Fruit fly (Drosophila melanogaster): ENCODE results near the gene Pus7.

The Pus7 gene

DNA sequence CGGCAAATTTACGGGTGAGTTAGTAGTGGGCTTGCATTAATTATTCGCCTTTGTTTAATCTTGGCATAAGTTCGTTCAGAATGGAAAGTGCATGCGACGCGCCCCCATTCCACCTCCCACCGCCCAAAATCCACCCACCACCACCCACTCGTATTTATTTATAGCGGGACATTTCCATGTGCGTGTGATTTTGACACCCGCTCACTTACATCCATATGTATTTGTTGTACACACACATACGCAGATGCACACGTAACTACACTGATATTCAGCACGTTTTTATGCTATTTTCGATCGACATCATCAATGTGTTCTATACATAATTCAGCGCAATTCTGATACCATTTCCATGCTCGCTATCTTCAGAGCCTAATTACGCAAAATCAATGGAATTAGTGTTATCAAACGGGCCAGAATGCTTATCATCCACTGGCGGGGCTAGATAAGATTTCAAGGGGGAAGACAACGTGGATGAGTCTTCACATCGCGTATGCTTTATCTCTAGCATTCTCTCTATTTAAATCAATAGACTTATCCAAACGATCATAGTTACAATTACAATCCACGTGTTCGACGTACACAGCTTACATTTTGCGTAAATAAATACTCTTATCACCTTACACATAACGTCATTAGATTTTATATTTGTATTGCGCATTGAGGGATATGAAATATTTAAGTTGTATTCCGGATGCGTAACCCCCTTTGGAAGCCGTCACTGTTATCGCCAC is 16.1 kb downstream of the Pus7 start (continued):
- TF ChIP-seq org-1 (GFP tag; optimal IDR thresholded peaks at IDR 0.05) (peak; percentile 22), eve (GFP tag; optimal IDR thresholded peaks at IDR 0.05) (no peak), CG3995 (GFP tag; optimal IDR thresholded peaks at IDR 0.05) (no peak), CG1792 (GFP tag; optimal IDR thresholded peaks at IDR 0.05) (no peak), Kr (GFP tag; optimal IDR thresholded peaks at IDR 0.05) (no peak), HLHmδ (GFP tag; optimal IDR thresholded peaks at IDR 0.05) (no peak), Bdp1 (GFP tag; optimal IDR thresholded peaks at IDR 0.05) (no peak), zen (tag; optimal IDR thresholded peaks at IDR 0.05) (no peak), CG17186 (GFP tag; optimal IDR thresholded peaks at IDR 0.05) (no peak), dpn (GFP tag; optimal IDR thresholded peaks at IDR 0.05) (peak in 1 of 2 experiments; percentile 66), CG1832 (GFP tag; optimal IDR thresholded peaks at IDR 0.05) (no peak), CG16815 (GFP tag; optimal IDR thresholded peaks at IDR 0.05) (peak; percentile 35), CG31388 (GFP tag; optimal IDR thresholded peaks at IDR 0.05) (no peak), CG10959 (GFP tag; IDR thresholded peaks at IDR 0.05) (no peak), Med (GFP tag) (peak; percentile 87), otp (GFP tag; IDR thresholded peaks at IDR 0.05) (no peak), CG4730 (GFP tag; IDR thresholded peaks at IDR 0.05) (no peak), CG4360 (GFP tag; IDR thresholded peaks at IDR 0.05) (no peak), MESR4 (GFP tag; optimal IDR thresholded peaks at IDR 0.05) (no peak), CG11723 (GFP tag; optimal IDR thresholded peaks at IDR 0.05) (peak; percentile 7), CG3281 (GFP tag; optimal IDR thresholded peaks at IDR 0.05) (peak; percentile 72), CG12155 (GFP tag; optimal IDR thresholded peaks at IDR 0.05) (peak; percentile 32), danr (GFP tag; IDR thresholded peaks at IDR 0.05) (no peak), CG17385 (GFP tag; optimal IDR thresholded peaks at IDR 0.05) (peak; percentile 15), Jarid2 (GFP tag; optimal IDR thresholded peaks at IDR 0.05) (no peak), NfI (GFP tag; optimal IDR thresholded peaks at IDR 0.05) (peak; percentile 13), Ptx1 (GFP tag; IDR thresholded peaks at IDR 0.05) (no peak), ash1 (GFP tag; optimal IDR thresholded peaks at IDR 0.05) (no peak), CG7928 (GFP tag; optimal IDR thresholded peaks at IDR 0.05) (no peak), Ets65A (GFP tag) (peak; percentile 48), CG30020 (tag; optimal IDR thresholded peaks at IDR 0.05) (no peak), CG30403 (GFP tag; optimal IDR thresholded peaks at IDR 0.05) (peak; percentile 45), hbn (GFP tag; IDR thresholded peaks at IDR 0.05; ENCODE audit: partially characterized antibody) (no peak), Max (GFP tag; optimal IDR thresholded peaks at IDR 0.05) (no peak), twi (tag; optimal IDR thresholded peaks at IDR 0.05) (no peak), CG18619 (GFP tag; optimal IDR thresholded peaks at IDR 0.05) (peak; percentile 56), odd (GFP tag; optimal IDR thresholded peaks at IDR 0.05) (peak; percentile 25), CG10462 (GFP tag; optimal IDR thresholded peaks at IDR 0.05) (no peak), CG7271 (tag; optimal IDR thresholded peaks at IDR 0.05) (no peak), Elba2 (GFP tag; optimal IDR thresholded peaks at IDR 0.05) (no peak), Nf-YC (tag; optimal IDR thresholded peaks at IDR 0.05) (peak; percentile 31), pho (GFP tag; optimal IDR thresholded peaks at IDR 0.05) (peak; percentile 64), gem (tag; optimal IDR thresholded peaks at IDR 0.05) (peak; percentile 54), nom (GFP tag; optimal IDR thresholded peaks at IDR 0.05) (no peak), CG16863 (GFP tag; optimal IDR thresholded peaks at IDR 0.05) (peak; percentile 1), ftz-f1 (GFP tag; optimal IDR thresholded peaks at IDR 0.05) (no peak), Mes4 (GFP tag; optimal IDR thresholded peaks at IDR 0.05) (no peak), ken (GFP tag; IDR thresholded peaks at IDR 0.05) (no peak), gcm2 (GFP tag; optimal IDR thresholded peaks at IDR 0.05) (no peak), seq (GFP tag; IDR thresholded peaks at IDR 0.05) (no peak), jigr1 (GFP tag; IDR thresholded peaks at IDR 0.05) (no peak)

Measured in whole organism, embryonic.